Fruit fly (Drosophila melanogaster) whole organism, embryonic: ENCODE data around the gene CG42393.
A peak's percentile ranks its signal among the peaks of the same experiment; 100 is the strongest.

Experiments used
- ATbp ChIP-seq: fragments of 200-800 bp; sonication (Bioruptor generic); optimal IDR thresholded peaks from 2 replicates; lab custom pipeline; 2017; ENCODE audit warnings: missing biosample characterization, mild to moderate bottlenecking, missing genetic modification characterization, missing genetic modification reagents
- Atf-2 ChIP-seq: fragments of 200-800 bp; sonication (Bioruptor generic); optimal IDR thresholded peaks from 2 replicates; lab custom pipeline; 2016; ENCODE audit warnings: missing biosample characterization, missing genetic modification characterization
- Atf3 ChIP-seq: fragments of 200-800 bp; sonication (Bioruptor generic); optimal IDR thresholded peaks from 3 replicates; lab custom pipeline; 2016; ENCODE audit warnings: missing biosample characterization, missing genetic modification characterization
- C15 ChIP-seq: fragments of 200-800 bp; sonication (Bioruptor generic); IDR thresholded peaks from 3 replicates; pipeline ENCODE4 v1.3.6; 2022; ENCODE audit warnings: missing biosample characterization, missing genetic modification characterization
- CG10321 ChIP-seq: fragments of 200-800 bp; sonication (Bioruptor generic); IDR thresholded peaks from 2 replicates; pipeline ENCODE4 v1.3.6; 2022; ENCODE audit warnings: missing biosample characterization, missing genetic modification characterization
- CG12071 ChIP-seq: fragments of 200-800 bp; sonication (Bioruptor generic); optimal IDR thresholded peaks from 3 replicates; lab custom pipeline; 2018; ENCODE audit warnings: missing biosample characterization, mild to moderate bottlenecking, missing genetic modification characterization
- CG12299 ChIP-seq: fragments of 200-800 bp; sonication (Bioruptor generic); optimal IDR thresholded peaks from 2 replicates; lab custom pipeline; 2018; ENCODE audit warnings: missing biosample characterization, mild to moderate bottlenecking, missing genetic modification characterization
- CG12769 ChIP-seq: fragments of 200-800 bp; sonication (Bioruptor generic); optimal IDR thresholded peaks from 2 replicates; lab custom pipeline; 2019; ENCODE audit warnings: missing biosample characterization, mild to moderate bottlenecking, missing genetic modification characterization, moderate library complexity
- CG13775 ChIP-seq: fragments of 200-800 bp; sonication (Bioruptor generic); optimal IDR thresholded peaks from 3 replicates; lab custom pipeline; 2017; ENCODE audit warnings: missing biosample characterization, mild to moderate bottlenecking, missing genetic modification characterization
- CG14860 ChIP-seq: fragments of 200-800 bp; sonication (Bioruptor generic); IDR thresholded peaks from 3 replicates; pipeline ENCODE4 v1.3.6; 2022; ENCODE audit warnings: missing biosample characterization, missing genetic modification characterization; ENCODE audit not compliant: partially characterized antibody
- CG16815 ChIP-seq: fragments of 200-800 bp; sonication (Bioruptor generic); optimal IDR thresholded peaks from 3 replicates; lab custom pipeline; 2017; ENCODE audit warnings: missing biosample characterization, mild to moderate bottlenecking, missing genetic modification characterization
- CG17568 ChIP-seq: fragments of 200-800 bp; sonication (Bioruptor generic); optimal IDR thresholded peaks from 2 replicates; lab custom pipeline; 2018; ENCODE audit warnings: missing biosample characterization, mild to moderate bottlenecking, missing genetic modification characterization, moderate library complexity
- CG2875 ChIP-seq: fragments of 200-800 bp; sonication (Bioruptor generic); optimal IDR thresholded peaks from 2 replicates; lab custom pipeline; 2017; ENCODE audit warnings: missing biosample characterization, mild to moderate bottlenecking, missing genetic modification characterization, missing genetic modification reagents
- CG31365 ChIP-seq: fragments of 200-800 bp; sonication (Bioruptor generic); optimal IDR thresholded peaks from 2 replicates; lab custom pipeline; 2018; ENCODE audit warnings: missing biosample characterization, mild to moderate bottlenecking, missing genetic modification characterization
- CG32767 ChIP-seq: fragments of 200-800 bp; sonication (Bioruptor generic); IDR thresholded peaks from 2 replicates; pipeline ENCODE4 v1.3.6; 2022; ENCODE audit warnings: missing biosample characterization, missing genetic modification characterization
- CG34224 ChIP-seq: fragments of 200-800 bp; sonication (Bioruptor generic); IDR thresholded peaks from 3 replicates; pipeline ENCODE4 v1.3.6; 2022; ENCODE audit warnings: missing biosample characterization, missing genetic modification characterization; ENCODE audit not compliant: partially characterized antibody
- CG4282 ChIP-seq: fragments of 200-800 bp; sonication (Bioruptor generic); optimal IDR thresholded peaks from 2 replicates; lab custom pipeline; 2016; ENCODE audit warnings: missing biosample characterization, missing genetic modification characterization
- CG4617 ChIP-seq: fragments of 200-800 bp; sonication (Bioruptor generic); optimal IDR thresholded peaks from 3 replicates; lab custom pipeline; 2016; ENCODE audit warnings: missing biosample characterization, missing genetic modification characterization, borderline replicate concordance
- CG5953 ChIP-seq: fragments of 200-800 bp; sonication (Bioruptor generic); IDR thresholded peaks from 2 replicates; pipeline ENCODE4 v1.3.6; 2022; ENCODE audit warnings: missing biosample characterization, missing genetic modification characterization
- CG8089 ChIP-seq: fragments of 200-800 bp; sonication (Bioruptor generic); optimal IDR thresholded peaks from 3 replicates; lab custom pipeline; 2016; ENCODE audit warnings: missing biosample characterization, missing genetic modification characterization
- CG8944 ChIP-seq: fragments of 200-800 bp; sonication (Bioruptor generic); optimal IDR thresholded peaks from 3 replicates; lab custom pipeline; 2016; ENCODE audit warnings: missing biosample characterization, missing genetic modification characterization
- CG9932 ChIP-seq: fragments of 200-800 bp; sonication (Bioruptor generic); IDR thresholded peaks from 2 replicates; pipeline ENCODE4 v1.3.6; 2022; ENCODE audit warnings: missing biosample characterization, missing genetic modification characterization
- Dad ChIP-seq: fragments of 200-800 bp; sonication (Bioruptor generic); optimal IDR thresholded peaks from 3 replicates; lab custom pipeline; 2016; ENCODE audit warnings: missing biosample characterization, missing genetic modification characterization
- Dip2 ChIP-seq: fragments of 200-800 bp; sonication (Bioruptor generic); IDR thresholded peaks from 2 replicates; pipeline ENCODE4 v1.3.6; 2022; ENCODE audit warnings: missing biosample characterization, missing genetic modification characterization
- H2.0 ChIP-seq: fragments of 200-800 bp; sonication (Bioruptor generic); IDR thresholded peaks from 2 replicates; pipeline ENCODE4 v1.3.6; 2022; ENCODE audit warnings: missing biosample characterization, missing genetic modification characterization
- HLHmδ ChIP-seq: fragments of 200-800 bp; sonication (Bioruptor generic); optimal IDR thresholded peaks from 2 replicates; lab custom pipeline; 2018; ENCODE audit warnings: missing biosample characterization, mild to moderate bottlenecking, missing genetic modification characterization, moderate library complexity
- Hr3 ChIP-seq: fragments of 200-800 bp; sonication (Bioruptor generic); optimal IDR thresholded peaks from 3 replicates; lab custom pipeline; 2016; ENCODE audit warnings: missing biosample characterization, missing genetic modification characterization
- PHDP ChIP-seq: fragments of 200-800 bp; sonication (Bioruptor generic); optimal IDR thresholded peaks from 3 replicates; lab custom pipeline; 2018; ENCODE audit warnings: missing biosample characterization, mild to moderate bottlenecking, missing genetic modification characterization, moderate library complexity
- Side ChIP-seq: fragments of 200-800 bp; sonication (Bioruptor generic); optimal IDR thresholded peaks from 2 replicates; lab custom pipeline; 2016; ENCODE audit warnings: missing biosample characterization, missing genetic modification characterization
- Sry-δ ChIP-seq: fragments of 200-800 bp; sonication (Bioruptor generic); optimal IDR thresholded peaks from 2 replicates; lab custom pipeline; 2016; ENCODE audit warnings: missing biosample characterization, missing genetic modification characterization
- Tbp ChIP-seq: fragments of >200 bp; optimal IDR thresholded peaks from 2 replicates; lab custom pipeline; 2018; ENCODE audit warnings: missing biosample characterization, missing genetic modification characterization
- ash1 ChIP-seq: fragments of 200-800 bp; sonication (Bioruptor generic); optimal IDR thresholded peaks from 2 replicates; lab custom pipeline; 2018; ENCODE audit warnings: missing biosample characterization, mild to moderate bottlenecking, missing genetic modification characterization
- bigmax ChIP-seq: fragments of 200-800 bp; sonication (Bioruptor generic); optimal IDR thresholded peaks from 2 replicates; lab custom pipeline; 2018; ENCODE audit warnings: missing biosample characterization, mild to moderate bottlenecking, missing genetic modification characterization
- bowl ChIP-seq: fragments of 200-800 bp; sonication (Bioruptor generic); IDR thresholded peaks from 2 replicates; pipeline ENCODE4 v1.3.6; 2022; ENCODE audit warnings: missing biosample characterization, missing genetic modification characterization
- dan ChIP-seq: fragments of 200-800 bp; sonication (Bioruptor generic); IDR thresholded peaks from 2 replicates; pipeline ENCODE4 v1.3.6; 2022; ENCODE audit warnings: missing biosample characterization, missing genetic modification characterization
- gfzf ChIP-seq: fragments of 200-800 bp; sonication (Bioruptor generic); optimal IDR thresholded peaks from 2 replicates; lab custom pipeline; 2016; ENCODE audit warnings: missing biosample characterization, mild to moderate bottlenecking, missing genetic modification characterization, moderate library complexity
- gro ChIP-seq: fragments of 200-800 bp; sonication (Bioruptor generic); optimal IDR thresholded peaks from 2 replicates; lab custom pipeline; 2016; ENCODE audit warnings: missing biosample characterization, missing genetic modification characterization
- hth ChIP-seq: fragments of >200 bp; optimal IDR thresholded peaks from 2 replicates; lab custom pipeline; 2017; ENCODE audit warnings: inconsistent platforms
- jumu ChIP-seq: fragments of 200-800 bp; sonication (Bioruptor generic); optimal IDR thresholded peaks from 3 replicates; lab custom pipeline; 2016; ENCODE audit warnings: missing biosample characterization, missing genetic modification characterization
- lola ChIP-seq, 3 experiments: fragments of >200 bp in 2 of 3; fragments of 200-800 bp in 1 of 3; sonication (Bioruptor generic) in 1 of 3; optimal IDR thresholded peaks; 2 replicates each; lab custom pipeline; 2017 to 2019; ENCODE audit warnings: missing biosample characterization in 3 of 3, missing genetic modification characterization in 3 of 3, mild to moderate bottlenecking in 1 of 3, moderate library complexity in 1 of 3
- nom ChIP-seq: fragments of 200-800 bp; sonication (Bioruptor generic); optimal IDR thresholded peaks from 2 replicates; lab custom pipeline; 2017; ENCODE audit warnings: missing biosample characterization, missing genetic modification characterization, mild to moderate bottlenecking, moderate library complexity, missing genetic modification reagents
- org-1 ChIP-seq: fragments of 200-800 bp; sonication (Bioruptor generic); optimal IDR thresholded peaks from 2 replicates; lab custom pipeline; 2017; ENCODE audit warnings: missing biosample characterization, missing genetic modification characterization
- pb ChIP-seq: fragments of 200-800 bp; sonication (Bioruptor generic); optimal IDR thresholded peaks from 3 replicates; lab custom pipeline; 2016; ENCODE audit warnings: missing biosample characterization, missing genetic modification characterization
- pho ChIP-seq: fragments of 200-800 bp; sonication (Bioruptor generic); optimal IDR thresholded peaks from 2 replicates; lab custom pipeline; 2016; ENCODE audit warnings: missing biosample characterization, missing genetic modification characterization
- pros ChIP-seq: fragments of 200-800 bp; sonication (Bioruptor generic); optimal IDR thresholded peaks from 3 replicates; lab custom pipeline; 2019; ENCODE audit warnings: missing biosample characterization, mild to moderate bottlenecking, missing genetic modification characterization, moderate library complexity
- repo ChIP-seq: fragments of 200-800 bp; sonication (Bioruptor generic); optimal IDR thresholded peaks from 2 replicates; lab custom pipeline; 2016; ENCODE audit warnings: missing biosample characterization, missing genetic modification characterization
- sc ChIP-seq, 3 experiments: fragments of >200 bp in 2 of 3; fragments of 200-800 bp in 1 of 3; sonication (Bioruptor generic) in 1 of 3; optimal IDR thresholded peaks; 2 replicates in 2 of 3; 3 replicates in 1 of 3; lab custom pipeline; 2017; ENCODE audit warnings: mild to moderate bottlenecking in 1 of 3, missing biosample characterization in 1 of 3, missing genetic modification characterization in 1 of 3, missing genetic modification reagents in 1 of 3
- sna ChIP-seq: fragments of 200-800 bp; sonication (Bioruptor generic); IDR thresholded peaks from 2 replicates; pipeline ENCODE4 v1.3.6; 2022; ENCODE audit warnings: missing biosample characterization, missing genetic modification characterization; ENCODE audit not compliant: partially characterized antibody

The CG42393 gene

DNA sequence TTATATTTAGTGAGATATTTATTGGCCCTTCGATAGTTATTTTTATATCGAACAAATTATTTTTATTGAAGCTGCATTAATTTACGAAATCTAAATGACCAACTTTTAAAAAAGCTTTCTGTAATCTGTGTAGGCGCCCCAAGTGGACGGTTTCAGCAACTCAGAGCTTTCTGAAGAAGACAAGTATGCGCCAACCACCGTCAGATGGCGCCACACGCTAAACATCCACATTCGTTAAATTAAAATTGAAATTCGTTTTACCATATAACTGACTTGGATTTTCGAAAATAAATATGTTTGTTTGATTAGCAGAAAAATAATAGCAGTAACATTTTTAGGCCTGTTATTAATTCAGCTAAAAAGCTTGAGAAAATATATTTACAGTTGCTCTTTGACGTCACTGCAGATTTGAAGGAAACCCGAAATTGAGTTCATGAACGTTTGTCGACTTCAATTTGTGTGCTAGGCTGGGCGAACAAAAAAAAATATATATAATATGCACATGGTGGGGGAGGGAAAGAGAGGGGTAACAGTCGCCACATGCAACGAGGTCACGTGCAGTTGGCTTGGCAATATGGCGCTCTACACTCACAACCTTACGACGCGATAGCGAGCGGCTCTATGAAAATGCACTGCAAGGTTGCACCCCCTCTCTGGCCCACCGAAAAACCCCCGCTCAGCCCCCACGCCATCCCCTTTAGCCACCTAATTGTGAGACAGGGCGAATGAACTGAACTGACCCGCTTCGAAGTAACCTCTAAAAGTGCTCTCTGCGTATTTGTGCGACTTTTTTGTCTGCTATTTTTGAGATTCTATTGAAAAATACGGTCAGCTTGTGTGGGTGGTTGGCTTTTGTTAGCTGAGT is 22.7 kb upstream of the CG42393 start (continued):
- TF ChIP-seq Sry-δ (peak; percentile 45), hth (lab: Kevin White, UChicago) (no peak), lola (GFP tag; optimal IDR thresholded peaks at IDR 0.05; lab: Kevin White, UChicago) (peak in 1 of 3 experiments; percentile 39), bowl (peak; percentile 76), ATbp (GFP tag; lab: Kevin White, UChicago) (peak; percentile 82), CG8944 (GFP tag; lab: Kevin White, UChicago) (peak; percentile 71), CG2875 (GFP tag; lab: Kevin White, UChicago) (peak; percentile 86), Hr3 (GFP tag; lab: Kevin White, UChicago) (peak; percentile 72), CG13775 (GFP tag; lab: Kevin White, UChicago) (peak; percentile 81), CG10321 (GFP tag; lab: Robert Waterston, UW) (no peak; the same call in 1 of the 2 replicates), pb (GFP tag; lab: Kevin White, UChicago) (peak; percentile 93), CG17568 (GFP tag; lab: Kevin White, UChicago) (peak; percentile 86), sna (no peak), CG8089 (GFP tag; lab: Kevin White, UChicago) (peak; percentile 80), Tbp (GFP tag; lab: Kevin White, UChicago) (no peak), CG12299 (tag; lab: Kevin White, UChicago) (no peak), Dip2 (no peak), bigmax (GFP tag; lab: Kevin White, UChicago) (peak; percentile 60), CG34224 (no peak), Atf3 (GFP tag; lab: Kevin White, UChicago) (peak; percentile 83), CG12769 (peak; percentile 76), C15 (GFP tag; lab: Robert Waterston, UW) (peak; percentile 42; the same call in 2 of the 3 replicates), Side (GFP tag; lab: Kevin White, UChicago) (peak; percentile 75), sc (optimal IDR thresholded peaks at IDR 0.05; lab: Kevin White, UChicago) (no peak), sc (GFP tag; optimal IDR thresholded peaks at IDR 0.05; lab: Kevin White, UChicago) (peak; percentile 83), CG9932 (peak; percentile 78), dan (GFP tag; lab: Robert Waterston, UW) (no peak), CG12071 (peak; percentile 92), gro (GFP tag; lab: Kevin White, UChicago) (peak; percentile 79), ash1 (GFP tag; lab: Kevin White, UChicago) (peak; percentile 63), repo (GFP tag; lab: Kevin White, UChicago) (peak; percentile 76), H2.0 (GFP tag; lab: Robert Waterston, UW) (peak; percentile 71), gfzf (GFP tag; lab: Kevin White, UChicago) (peak; percentile 7), CG4617 (peak; percentile 26), CG32767 (GFP tag; lab: Robert Waterston, UW) (peak; percentile 45; the same call in 1 of the 2 replicates), HLHmδ (GFP tag; lab: Kevin White, UChicago) (peak; percentile 84), org-1 (GFP tag; lab: Kevin White, UChicago) (peak; percentile 73), CG14860 (GFP tag; lab: Robert Waterston, UW) (no peak), Atf-2 (GFP tag; lab: Kevin White, UChicago) (peak; percentile 77), jumu (GFP tag; lab: Kevin White, UChicago) (peak; percentile 35), pho (GFP tag; lab: Kevin White, UChicago) (peak; percentile 63), nom (GFP tag; lab: Kevin White, UChicago) (peak; percentile 70), CG4282 (GFP tag; lab: Kevin White, UChicago) (no peak), PHDP (tag; lab: Kevin White, UChicago) (peak; percentile 90), CG31365 (tag; lab: Kevin White, UChicago) (peak; percentile 81), Dad (GFP tag; lab: Kevin White, UChicago) (peak; percentile 81), CG16815 (peak; percentile 22), CG5953 (GFP tag; lab: Robert Waterston, UW) (peak; percentile 83), pros (GFP tag; lab: Kevin White, UChicago) (no peak)
